1 fruit fly cellular context compared by ENCODE assay signal in genomic region chrX:1948508-1949065, dm6.
TF ChIP-seq lines count a peak whose summit lies in the region.

No protein-coding gene starts in this region.

TF ChIP-seq in whole organism, embryonic, 481 proteins besides CTCF, POLR2A, EP300 and RAD21 (continued from another document):
- no peak for TF ChIP-seq CG42726 (GFP tag; IDR thresholded peaks at IDR 0.05; lab: Robert Waterston, UW; ENCODE audit: partially characterized antibody)
- no peak for TF ChIP-seq z (GFP tag; IDR thresholded peaks at IDR 0.05; lab: Robert Waterston, UW)
- TF ChIP-seq Hey (tag; optimal IDR thresholded peaks at IDR 0.05; lab: Kevin White, UChicago), result no peak
- no peak for TF ChIP-seq CG1602 (GFP tag; optimal IDR thresholded peaks at IDR 0.05; lab: Kevin White, UChicago)
- TF ChIP-seq ERR (GFP tag; optimal IDR thresholded peaks at IDR 0.05; lab: Kevin White, UChicago), result peak; percentile 86
- no peak for TF ChIP-seq chinmo (GFP tag; IDR thresholded peaks at IDR 0.05; lab: Robert Waterston, UW; ENCODE audit: partially characterized antibody)
- TF ChIP-seq CG1233 (GFP tag; optimal IDR thresholded peaks at IDR 0.05; lab: Kevin White, UChicago), result peak; percentile 36
- no peak for TF ChIP-seq gsb (GFP tag; IDR thresholded peaks at IDR 0.05; lab: Robert Waterston, UW)
- TF ChIP-seq grau (tag; optimal IDR thresholded peaks at IDR 0.05; lab: Kevin White, UChicago), result peak; percentile 62
- TF ChIP-seq CG12299 (tag; optimal IDR thresholded peaks at IDR 0.05; lab: Kevin White, UChicago), result no peak
- no peak for TF ChIP-seq Poxn (GFP tag; IDR thresholded peaks at IDR 0.05; lab: Robert Waterston, UW)
- TF ChIP-seq CG7963 (GFP tag; IDR thresholded peaks at IDR 0.05; lab: Robert Waterston, UW; ENCODE audit: partially characterized antibody), result no peak
- TF ChIP-seq Scr (GFP tag; IDR thresholded peaks at IDR 0.05; lab: Robert Waterston, UW; ENCODE audit: partially characterized antibody), result no peak
- no peak for TF ChIP-seq CG14667 (GFP tag; IDR thresholded peaks at IDR 0.05; lab: Robert Waterston, UW)
- TF ChIP-seq h (optimal IDR thresholded peaks at IDR 0.05; lab: Kevin White, UChicago), result no peak
- peak; percentile 13 for TF ChIP-seq dmrt99B (tag; optimal IDR thresholded peaks at IDR 0.05; lab: Kevin White, UChicago)
- no peak for TF ChIP-seq psq (GFP tag; optimal IDR thresholded peaks at IDR 0.05; lab: Kevin White, UChicago)
- TF ChIP-seq CG2202 (tag; optimal IDR thresholded peaks at IDR 0.05; lab: Kevin White, UChicago), result no peak
- no peak for TF ChIP-seq sens-2 (GFP tag; IDR thresholded peaks at IDR 0.05; lab: Robert Waterston, UW)
- TF ChIP-seq CG9215 (GFP tag; IDR thresholded peaks at IDR 0.05; lab: Robert Waterston, UW), result peak; percentile 31; the same call in 1 of the 2 replicates
- no peak for TF ChIP-seq lola (GFP tag; optimal IDR thresholded peaks at IDR 0.05; lab: Kevin White, UChicago)
- peak; percentile 48 for TF ChIP-seq CG1603 (tag; optimal IDR thresholded peaks at IDR 0.05; lab: Kevin White, UChicago)
- TF ChIP-seq peb (GFP tag; IDR thresholded peaks at IDR 0.05; lab: Robert Waterston, UW), result no peak
- peak; percentile 42 for TF ChIP-seq CG15011 (GFP tag; optimal IDR thresholded peaks at IDR 0.05; lab: Kevin White, UChicago)
